Fruit fly (Drosophila melanogaster) whole organism, embryonic: ENCODE results near the gene CG15425.

Experiments used
- CG11093 ChIP-seq: fragments of 200-800 bp; sonication (Bioruptor generic); IDR thresholded peaks from 3 replicates; pipeline ENCODE4 v1.3.6; 2022; ENCODE audit warnings: missing biosample characterization, missing genetic modification characterization
- CG11504 ChIP-seq: fragments of 200-800 bp; sonication (Bioruptor generic); optimal IDR thresholded peaks from 3 replicates; lab custom pipeline; 2019; ENCODE audit warnings: missing biosample characterization, mild to moderate bottlenecking, missing genetic modification characterization, moderate library complexity
- CG12071 ChIP-seq: fragments of 200-800 bp; sonication (Bioruptor generic); optimal IDR thresholded peaks from 3 replicates; lab custom pipeline; 2018; ENCODE audit warnings: missing biosample characterization, mild to moderate bottlenecking, missing genetic modification characterization
- CG14441 ChIP-seq: fragments of 200-800 bp; sonication (Bioruptor generic); IDR thresholded peaks from 2 replicates; pipeline ENCODE4 v1.3.6; 2022; ENCODE audit warnings: missing biosample characterization, missing genetic modification characterization
- CG14710 ChIP-seq: fragments of 200-800 bp; sonication (Bioruptor generic); optimal IDR thresholded peaks from 3 replicates; lab custom pipeline; 2019; ENCODE audit warnings: missing biosample characterization, mild to moderate bottlenecking, missing genetic modification characterization, moderate library complexity
- CG14860 ChIP-seq: fragments of 200-800 bp; sonication (Bioruptor generic); IDR thresholded peaks from 3 replicates; pipeline ENCODE4 v1.3.6; 2022; ENCODE audit warnings: missing biosample characterization, missing genetic modification characterization; ENCODE audit not compliant: partially characterized antibody
- CG14965 ChIP-seq: fragments of 200-800 bp; sonication (Bioruptor generic); optimal IDR thresholded peaks from 2 replicates; lab custom pipeline; 2016; ENCODE audit warnings: missing biosample characterization, missing genetic modification characterization, borderline replicate concordance
- CG15479 ChIP-seq: fragments of 200-800 bp; sonication (Bioruptor generic); optimal IDR thresholded peaks from 3 replicates; lab custom pipeline; 2019; ENCODE audit warnings: missing biosample characterization, mild to moderate bottlenecking, missing genetic modification characterization, moderate library complexity
- CG17186 ChIP-seq: fragments of 200-800 bp; sonication (Bioruptor generic); optimal IDR thresholded peaks from 3 replicates; lab custom pipeline; 2017; ENCODE audit warnings: missing biosample characterization, missing genetic modification reagents, missing genetic modification characterization
- CG18476 ChIP-seq: fragments of 200-800 bp; sonication (Bioruptor generic); optimal IDR thresholded peaks from 2 replicates; lab custom pipeline; 2016; ENCODE audit warnings: missing biosample characterization, mild to moderate bottlenecking, missing genetic modification characterization
- CG2678 ChIP-seq: fragments of 200-800 bp; sonication (Bioruptor generic); optimal IDR thresholded peaks from 3 replicates; lab custom pipeline; 2019; ENCODE audit warnings: missing biosample characterization, mild to moderate bottlenecking, missing genetic modification characterization, moderate library complexity
- CG34224 ChIP-seq: fragments of 200-800 bp; sonication (Bioruptor generic); IDR thresholded peaks from 3 replicates; pipeline ENCODE4 v1.3.6; 2022; ENCODE audit warnings: missing biosample characterization, missing genetic modification characterization; ENCODE audit not compliant: partially characterized antibody
- CG3838 ChIP-seq: fragments of 200-800 bp; sonication (Bioruptor generic); optimal IDR thresholded peaks from 3 replicates; lab custom pipeline; 2016; ENCODE audit warnings: missing biosample characterization, missing genetic modification characterization
- CG4282 ChIP-seq: fragments of 200-800 bp; sonication (Bioruptor generic); optimal IDR thresholded peaks from 2 replicates; lab custom pipeline; 2016; ENCODE audit warnings: missing biosample characterization, missing genetic modification characterization
- CG6854 ChIP-seq: fragments of 200-800 bp; sonication (Bioruptor generic); optimal IDR thresholded peaks from 3 replicates; lab custom pipeline; 2017; ENCODE audit warnings: missing biosample characterization, mild to moderate bottlenecking, missing genetic modification characterization
- CG7786 ChIP-seq: fragments of 200-800 bp; sonication (Bioruptor generic); optimal IDR thresholded peaks from 2 replicates; lab custom pipeline; 2016; ENCODE audit warnings: missing biosample characterization, missing genetic modification characterization
- CG9215 ChIP-seq: fragments of 200-800 bp; sonication (Bioruptor generic); IDR thresholded peaks from 2 replicates; pipeline ENCODE4 v1.3.6; 2022; ENCODE audit warnings: missing biosample characterization, missing genetic modification characterization
- Dfd ChIP-seq, 2 experiments: fragments of >200 bp; optimal IDR thresholded peaks; 2 replicates each; lab custom pipeline; 2017; ENCODE audit warnings: missing biosample characterization in 2 of 2, missing genetic modification characterization in 2 of 2
- Drgx ChIP-seq: fragments of 200-800 bp; sonication (Bioruptor generic); IDR thresholded peaks from 2 replicates; pipeline ENCODE4 v1.3.6; 2022; ENCODE audit warnings: missing biosample characterization, missing genetic modification characterization
- Lhr ChIP-seq: fragments of 200-800 bp; sonication (Bioruptor generic); optimal IDR thresholded peaks from 3 replicates; lab custom pipeline; 2017; ENCODE audit warnings: mild to moderate bottlenecking, missing biosample characterization, missing genetic modification reagents, missing genetic modification characterization
- Lpt ChIP-seq: fragments of >200 bp; optimal IDR thresholded peaks from 2 replicates; lab custom pipeline; 2018; ENCODE audit warnings: missing biosample characterization, missing genetic modification characterization
- Oli ChIP-seq: fragments of 200-800 bp; sonication (Bioruptor generic); optimal IDR thresholded peaks from 2 replicates; lab custom pipeline; 2018; ENCODE audit warnings: missing biosample characterization, mild to moderate bottlenecking, missing genetic modification characterization, moderate library complexity
- Opbp ChIP-seq: fragments of 200-800 bp; sonication (Bioruptor generic); IDR thresholded peaks from 3 replicates; pipeline ENCODE4 v1.3.6; 2022; ENCODE audit warnings: missing biosample characterization, missing genetic modification characterization; ENCODE audit not compliant: partially characterized antibody
- Poxn ChIP-seq: fragments of 200-800 bp; sonication (Bioruptor generic); IDR thresholded peaks from 2 replicates; pipeline ENCODE4 v1.3.6; 2022; ENCODE audit warnings: missing biosample characterization, missing genetic modification characterization
- Ravus ChIP-seq: fragments of 200-800 bp; sonication (Bioruptor generic); IDR thresholded peaks from 2 replicates; pipeline ENCODE4 v1.3.6; 2022; ENCODE audit warnings: missing biosample characterization, missing genetic modification characterization
- Ssrp ChIP-seq: fragments of 200-800 bp; sonication (Bioruptor generic); optimal IDR thresholded peaks from 2 replicates; lab custom pipeline; 2018; ENCODE audit warnings: missing biosample characterization, mild to moderate bottlenecking, missing genetic modification characterization, moderate library complexity
- TFAM ChIP-seq: fragments of 200-800 bp; sonication (Bioruptor generic); optimal IDR thresholded peaks from 2 replicates; lab custom pipeline; 2017; ENCODE audit warnings: missing biosample characterization, missing genetic modification characterization, inconsistent platforms
- Tbp ChIP-seq: fragments of >200 bp; optimal IDR thresholded peaks from 2 replicates; lab custom pipeline; 2018; ENCODE audit warnings: missing biosample characterization, missing genetic modification characterization
- ab ChIP-seq: fragments of 200-800 bp; sonication (Bioruptor generic); optimal IDR thresholded peaks from 2 replicates; lab custom pipeline; 2016; ENCODE audit warnings: missing biosample characterization, missing genetic modification characterization
- ac ChIP-seq: fragments of 200-800 bp; sonication (Bioruptor generic); optimal IDR thresholded peaks from 3 replicates; lab custom pipeline; 2017; ENCODE audit warnings: missing biosample characterization, mild to moderate bottlenecking, missing genetic modification characterization
- bsh ChIP-seq, 2 experiments: fragments of 200-800 bp; sonication (Bioruptor generic); optimal IDR thresholded peaks; 2 replicates each; lab custom pipeline; 2017 to 2018; ENCODE audit warnings: mild to moderate bottlenecking in 2 of 2, missing biosample characterization in 2 of 2, missing genetic modification characterization in 2 of 2, moderate library complexity in 1 of 2
- cato ChIP-seq: fragments of 200-800 bp; sonication (Bioruptor generic); optimal IDR thresholded peaks from 2 replicates; lab custom pipeline; 2016; ENCODE audit warnings: missing biosample characterization, missing genetic modification characterization, borderline replicate concordance
- ci ChIP-seq: fragments of 200-800 bp; sonication (Bioruptor generic); IDR thresholded peaks from 3 replicates; pipeline ENCODE4 v1.3.6; 2022; ENCODE audit warnings: missing biosample characterization, missing genetic modification characterization
- corto ChIP-seq: fragments of 200-800 bp; sonication (Bioruptor generic); optimal IDR thresholded peaks from 2 replicates; lab custom pipeline; 2016; ENCODE audit warnings: missing biosample characterization, mild to moderate bottlenecking, missing genetic modification characterization, moderate library complexity
- dm ChIP-seq: fragments of 200-800 bp; sonication (Bioruptor generic); optimal IDR thresholded peaks from 3 replicates; lab custom pipeline; 2016; ENCODE audit warnings: missing biosample characterization, missing genetic modification characterization
- eve ChIP-seq, 2 experiments: fragments of >200 bp; optimal IDR thresholded peaks; 2 replicates each; lab custom pipeline; 2017; ENCODE audit warnings: missing biosample characterization in 2 of 2, missing genetic modification characterization in 2 of 2
- fd102C ChIP-seq: fragments of 200-800 bp; sonication (Bioruptor generic); optimal IDR thresholded peaks from 2 replicates; lab custom pipeline; 2018; ENCODE audit warnings: missing biosample characterization, mild to moderate bottlenecking, missing genetic modification characterization, moderate library complexity
- gfzf ChIP-seq: fragments of 200-800 bp; sonication (Bioruptor generic); optimal IDR thresholded peaks from 2 replicates; lab custom pipeline; 2016; ENCODE audit warnings: missing biosample characterization, mild to moderate bottlenecking, missing genetic modification characterization, moderate library complexity
- hbn ChIP-seq: fragments of 200-800 bp; sonication (Bioruptor generic); IDR thresholded peaks from 2 replicates; pipeline ENCODE4 v1.3.6; 2022; ENCODE audit warnings: missing biosample characterization, missing genetic modification characterization; ENCODE audit not compliant: partially characterized antibody
- inv ChIP-seq: fragments of 200-800 bp; sonication (Bioruptor generic); IDR thresholded peaks from 2 replicates; pipeline ENCODE4 v1.3.6; 2022; ENCODE audit warnings: missing biosample characterization, missing genetic modification characterization; ENCODE audit not compliant: partially characterized antibody
- nerfin-2 ChIP-seq: fragments of 200-800 bp; sonication (Bioruptor generic); IDR thresholded peaks from 2 replicates; pipeline ENCODE4 v1.3.6; 2022; ENCODE audit warnings: missing biosample characterization, missing genetic modification characterization; ENCODE audit not compliant: partially characterized antibody
- psq ChIP-seq: fragments of 200-800 bp; sonication (Bioruptor generic); optimal IDR thresholded peaks from 2 replicates; lab custom pipeline; 2017; ENCODE audit warnings: missing biosample characterization, missing genetic modification characterization
- schlank ChIP-seq: fragments of 200-800 bp; sonication (Bioruptor generic); optimal IDR thresholded peaks from 2 replicates; lab custom pipeline; 2018; ENCODE audit warnings: missing biosample characterization, mild to moderate bottlenecking, missing genetic modification characterization
- sens ChIP-seq: fragments of 200-800 bp; sonication (Bioruptor generic); peaks from one replicate; lab custom pipeline; 2016; ENCODE audit warnings: missing biosample characterization, missing genetic modification characterization
- sens-2 ChIP-seq: fragments of 200-800 bp; sonication (Bioruptor generic); IDR thresholded peaks from 2 replicates; pipeline ENCODE4 v1.3.6; 2022; ENCODE audit warnings: missing biosample characterization, missing genetic modification characterization
- slp2 ChIP-seq: fragments of 200-800 bp; sonication (Bioruptor generic); optimal IDR thresholded peaks from 2 replicates; lab custom pipeline; 2016; ENCODE audit warnings: missing biosample characterization, missing genetic modification characterization
- sr ChIP-seq: fragments of 200-800 bp; sonication (Bioruptor generic); IDR thresholded peaks from 3 replicates; pipeline ENCODE4 v1.3.6; 2022; ENCODE audit warnings: missing biosample characterization, missing genetic modification characterization
- sug ChIP-seq: fragments of 200-800 bp; optimal IDR thresholded peaks from 2 replicates; lab custom pipeline; 2019; ENCODE audit warnings: missing biosample characterization, mild to moderate bottlenecking, missing genetic modification characterization, moderate library complexity
- zf30C ChIP-seq: fragments of 200-800 bp; sonication (Bioruptor generic); optimal IDR thresholded peaks from 3 replicates; lab custom pipeline; 2018; ENCODE audit warnings: missing biosample characterization, mild to moderate bottlenecking, missing genetic modification characterization

CG15425 gene

dm6 chr2L:4222002-4222920, 35.1 kb upstream of the CG15425 start (continued):
- TF ChIP-seq sug (tag; lab: Kevin White, UChicago) (no peak), Ssrp (no peak), TFAM (no peak), ci (GFP tag; lab: Robert Waterston, UW) (no peak), slp2 (GFP tag; lab: Kevin White, UChicago) (no peak), CG14860 (no peak), sr (GFP tag; lab: Robert Waterston, UW) (no peak), CG15479 (GFP tag; lab: Kevin White, UChicago) (no peak), inv (GFP tag; lab: Robert Waterston, UW) (no peak), Dfd (GFP tag; optimal IDR thresholded peaks at IDR 0.05; lab: Kevin White, UChicago) (no peak), CG18476 (GFP tag; lab: Kevin White, UChicago) (no peak), zf30C (GFP tag; lab: Kevin White, UChicago) (no peak), CG7786 (GFP tag; lab: Kevin White, UChicago) (no peak), sens (GFP tag; lab: Kevin White, UChicago) (peak; percentile 85), CG9215 (GFP tag; lab: Robert Waterston, UW) (no peak), CG14710 (peak; percentile 68), eve (GFP tag; optimal IDR thresholded peaks at IDR 0.05; lab: Kevin White, UChicago) (no peak), Drgx (GFP tag; lab: Robert Waterston, UW) (peak; percentile 42; the same call in 1 of the 2 replicates), cato (GFP tag; lab: Kevin White, UChicago) (no peak), corto (no peak), ac (GFP tag; lab: Kevin White, UChicago) (no peak), schlank (tag; lab: Kevin White, UChicago) (no peak), Lpt (GFP tag; lab: Kevin White, UChicago) (no peak), Ravus (GFP tag; lab: Robert Waterston, UW) (no peak), CG11504 (tag; lab: Kevin White, UChicago) (no peak), Poxn (no peak), dm (no peak), CG12071 (GFP tag; lab: Kevin White, UChicago) (no peak), CG11093 (GFP tag; lab: Robert Waterston, UW) (no peak), sens-2 (no peak), bsh (GFP tag; optimal IDR thresholded peaks at IDR 0.05; lab: Kevin White, UChicago) (peak in 1 of 2 experiments; percentile 87), CG6854 (GFP tag; lab: Kevin White, UChicago) (no peak), Tbp (no peak), CG4282 (no peak), nerfin-2 (GFP tag; lab: Robert Waterston, UW) (no peak), Opbp (GFP tag; lab: Robert Waterston, UW) (0 out of 3 replicates have a peak, but pooled peaks have one; percentile 11), gfzf (GFP tag; lab: Kevin White, UChicago) (no peak), CG14441 (no peak), Oli (peak; percentile 2), CG34224 (no peak), CG14965 (GFP tag; lab: Kevin White, UChicago) (no peak), CG17186 (GFP tag; lab: Kevin White, UChicago) (no peak), ab (GFP tag; lab: Kevin White, UChicago) (no peak), Lhr (GFP tag; lab: Kevin White, UChicago) (no peak), CG2678 (tag; lab: Kevin White, UChicago) (peak; percentile 11), psq (GFP tag; lab: Kevin White, UChicago) (no peak), hbn (GFP tag; lab: Robert Waterston, UW) (no peak), fd102C (GFP tag; lab: Kevin White, UChicago) (no peak), CG3838 (GFP tag; lab: Kevin White, UChicago) (no peak)
